Worm (Caenorhabditis elegans) whole organism, L4/young adult: ENCODE results near the gene srh-88.

Experiments used
- W03F9.2 ChIP-seq: fragments of 150-350 bp; optimal IDR thresholded peaks from 2 replicates; lab custom pipeline; 2014; ENCODE audit warnings: missing biosample characterization, missing genetic modification characterization
- dao-5 ChIP-seq: sonication (generic microtip); optimal IDR thresholded peaks from 2 replicates; lab custom pipeline; 2016; ENCODE audit warnings: missing genotype, missing genetic modification characterization, moderate library complexity, missing compliant biosample characterization
- him-1 ChIP-seq: sonication (generic microtip); optimal IDR thresholded peaks from 2 replicates; lab custom pipeline; 2016; ENCODE audit warnings: missing genotype, missing genetic modification reagents, missing genetic modification characterization, missing compliant biosample characterization

- TF ChIP-seq him-1 (tag; lab: Kevin White, UChicago) (no peak), W03F9.2 (tag; lab: Kevin White, UChicago) (no peak), dao-5 (tag; lab: Kevin White, UChicago) (no peak)
These were observed 26.2 kb downstream of the srh-88 start, which contains the start of gene srw-141 for ce11 chrV:2938497-2938896.
